Worm (Caenorhabditis elegans) whole organism, L4 larva: ENCODE measurements around the gene mfsd-6.

Source experiments
- R02D3.7 ChIP-seq: fragments of 150-350 bp; sonication (generic microtip); optimal IDR thresholded peaks from 3 replicates; lab custom pipeline; 2014; ENCODE audit warnings: missing biosample characterization, missing genetic modification characterization
- T20F7.1 ChIP-seq: fragments of 200-800 bp; sonication (Bioruptor generic); optimal IDR thresholded peaks from 2 replicates; lab custom pipeline; 2018; ENCODE audit warnings: mild to moderate bottlenecking, missing genetic modification characterization, missing compliant biosample characterization
- T26A8.4 ChIP-seq: fragments of 200-800 bp; sonication (Bioruptor generic); IDR thresholded peaks from 2 replicates; pipeline ENCODE4 v1.3.6; 2022; ENCODE audit warnings: missing genetic modification characterization, missing compliant biosample characterization
- Y105C5A.15 ChIP-seq: fragments of 200-800 bp; sonication (Bioruptor generic); IDR thresholded peaks from 2 replicates; pipeline ENCODE4 v1.3.6; 2022; ENCODE audit warnings: missing genetic modification characterization, missing compliant biosample characterization
- Y48G9A.11 ChIP-seq: fragments of 200-800 bp; sonication (Bioruptor generic); IDR thresholded peaks from 2 replicates; pipeline ENCODE4 v1.3.6; 2022; ENCODE audit warnings: missing genetic modification reagents, missing genetic modification characterization, missing compliant biosample characterization
- ZK546.5 ChIP-seq, 2 experiments: sonication (generic microtip); optimal IDR thresholded peaks; 2 replicates each; lab custom pipeline; 2017; ENCODE audit warnings: missing biosample characterization in 2 of 2, missing genetic modification characterization in 2 of 2
- aha-1 ChIP-seq: fragments of 150-350 bp; peaks from one replicate; lab custom pipeline; 2014; ENCODE audit warnings: missing biosample characterization, missing genetic modification characterization
- ama-1 ChIP-seq: fragments of 150-350 bp; optimal IDR thresholded peaks from 2 replicates; lab custom pipeline; 2014; ENCODE audit warnings: inconsistent platforms, mixed read lengths
- arid-1 ChIP-seq: fragments of 200-800 bp; sonication (Bioruptor generic); conservative IDR thresholded peaks from 2 replicates; pipeline ENCODE4 v1.3.6; 2022; ENCODE audit warnings: missing genetic modification reagents, missing genetic modification characterization, missing compliant biosample characterization
- attf-4 ChIP-seq: sonication (generic microtip); optimal IDR thresholded peaks from 3 replicates; lab custom pipeline; 2017; ENCODE audit warnings: missing biosample characterization, missing genetic modification characterization
- ceh-82 ChIP-seq: sonication (generic microtip); optimal IDR thresholded peaks from 2 replicates; lab custom pipeline; 2017; ENCODE audit warnings: missing biosample characterization, missing genetic modification characterization
- daf-19 ChIP-seq: fragments of 200-800 bp; sonication (Bioruptor generic); conservative IDR thresholded peaks from 2 replicates; pipeline ENCODE4 v1.3.6; 2022; ENCODE audit warnings: missing genetic modification characterization, missing compliant biosample characterization
- daf-8 ChIP-seq: fragments of 200-800 bp; sonication (Bioruptor generic); IDR thresholded peaks from 2 replicates; pipeline ENCODE4 v1.3.6; 2022; ENCODE audit warnings: missing genetic modification characterization, missing compliant biosample characterization
- dmd-8 ChIP-seq: fragments of 200-800 bp; sonication (Bioruptor generic); IDR thresholded peaks from 2 replicates; pipeline ENCODE4 v1.3.6; 2022; ENCODE audit warnings: missing genetic modification characterization, missing compliant biosample characterization
- dpl-1 ChIP-seq: fragments of 150-350 bp; optimal IDR thresholded peaks from 2 replicates; lab custom pipeline; 2014; ENCODE audit warnings: missing biosample characterization, missing genetic modification reagents, missing genetic modification characterization
- duxl-1 ChIP-seq: sonication (generic microtip); optimal IDR thresholded peaks from 2 replicates; lab custom pipeline; 2016; ENCODE audit warnings: mild to moderate bottlenecking, missing genetic modification characterization, moderate library complexity, missing compliant biosample characterization; ENCODE audit not compliant: poor library complexity
- fkh-10 ChIP-seq: fragments of 150-350 bp; optimal IDR thresholded peaks from 2 replicates; lab custom pipeline; 2014; ENCODE audit warnings: missing biosample characterization, missing genetic modification reagents, missing genetic modification characterization
- fos-1 ChIP-seq: fragments of 150-350 bp; optimal IDR thresholded peaks from 2 replicates; lab custom pipeline; 2014; ENCODE audit warnings: missing biosample characterization, missing genetic modification characterization
- gei-8 ChIP-seq: fragments of 200-800 bp; sonication (Bioruptor generic); optimal IDR thresholded peaks from 2 replicates; lab custom pipeline; 2018; ENCODE audit warnings: mild to moderate bottlenecking, missing genetic modification characterization, missing compliant biosample characterization
- hif-1 ChIP-seq, 2 experiments: sonication (generic microtip); optimal IDR thresholded peaks; 2 replicates each; lab custom pipeline; 2016 to 2017; ENCODE audit warnings: missing compliant biosample characterization in 2 of 2, missing genetic modification characterization in 2 of 2, missing genetic modification reagents in 2 of 2, missing genotype in 2 of 2, mild to moderate bottlenecking in 1 of 2
- hlh-11 ChIP-seq: fragments of 200-800 bp; sonication (Bioruptor generic); optimal IDR thresholded peaks from 2 replicates; lab custom pipeline; 2018; ENCODE audit warnings: mild to moderate bottlenecking, missing genetic modification characterization, missing compliant biosample characterization
- hlh-30 ChIP-seq: sonication (generic microtip); optimal IDR thresholded peaks from 2 replicates; lab custom pipeline; 2017; ENCODE audit warnings: antibody characterized with exemption, mild to moderate bottlenecking, missing genetic modification characterization, missing compliant biosample characterization; ENCODE audit not compliant: insufficient read depth
- hmg-1.1 ChIP-seq: fragments of 200-800 bp; sonication (Bioruptor generic); IDR thresholded peaks from 2 replicates; pipeline ENCODE4 v1.3.6; 2022; ENCODE audit warnings: missing genetic modification reagents, missing genetic modification characterization, missing compliant biosample characterization
- jun-1 ChIP-seq: fragments of 150-350 bp; optimal IDR thresholded peaks from 2 replicates; lab custom pipeline; 2014; ENCODE audit warnings: missing biosample characterization, missing genetic modification reagents, missing genetic modification characterization
- lin-38 ChIP-seq: fragments of 200-800 bp; sonication (Bioruptor generic); IDR thresholded peaks from 2 replicates; pipeline ENCODE4 v1.3.6; 2022; ENCODE audit warnings: missing genetic modification reagents, missing genetic modification characterization, missing compliant biosample characterization
- lsy-2 ChIP-seq, 2 experiments: fragments of 150-350 bp in 1 of 2; sonication (generic microtip) in 1 of 2; optimal IDR thresholded peaks; 2 replicates each; lab custom pipeline; 2014 to 2017; ENCODE audit warnings: missing biosample characterization in 2 of 2, missing genetic modification characterization in 2 of 2
- mdl-1 ChIP-seq, 2 experiments: fragments of 150-350 bp in 1 of 2; sonication (generic microtip) in 1 of 2; optimal IDR thresholded peaks; 2 replicates each; lab custom pipeline; 2014 to 2017; ENCODE audit warnings: missing biosample characterization in 2 of 2, missing genetic modification characterization in 2 of 2
- mdt-29 ChIP-seq: fragments of 200-800 bp; sonication (Bioruptor generic); IDR thresholded peaks from 2 replicates; pipeline ENCODE4 v1.3.6; 2022; ENCODE audit warnings: missing genetic modification reagents, missing genetic modification characterization, missing compliant biosample characterization
- mep-1 ChIP-seq: fragments of 150-350 bp; sonication (generic microtip); optimal IDR thresholded peaks from 3 replicates; lab custom pipeline; 2014; ENCODE audit warnings: missing biosample characterization, missing genetic modification characterization
- mes-2 ChIP-seq: sonication (generic microtip); optimal IDR thresholded peaks from 2 replicates; lab custom pipeline; 2016; ENCODE audit warnings: missing genotype, mild to moderate bottlenecking, missing genetic modification characterization, missing compliant biosample characterization; ENCODE audit not compliant: poor library complexity, severe bottlenecking
- mxl-3 ChIP-seq: fragments of 200-800 bp; sonication (Bioruptor generic); optimal IDR thresholded peaks from 2 replicates; lab custom pipeline; 2018; ENCODE audit warnings: mild to moderate bottlenecking, missing genetic modification characterization, missing compliant biosample characterization
- nhr-10 ChIP-seq: fragments of 150-350 bp; optimal IDR thresholded peaks from 2 replicates; lab custom pipeline; 2014; ENCODE audit warnings: missing biosample characterization, missing genetic modification characterization
- nhr-102 ChIP-seq: sonication (generic microtip); optimal IDR thresholded peaks from 2 replicates; lab custom pipeline; 2016; ENCODE audit warnings: mild to moderate bottlenecking, missing genetic modification characterization, moderate library complexity, missing compliant biosample characterization
- nhr-237 ChIP-seq: sonication (generic microtip); optimal IDR thresholded peaks from 2 replicates; lab custom pipeline; 2017; ENCODE audit warnings: missing biosample characterization, missing genetic modification characterization
- nhr-28 ChIP-seq: fragments of 150-350 bp; optimal IDR thresholded peaks from 2 replicates; lab custom pipeline; 2014; ENCODE audit warnings: missing biosample characterization, missing genetic modification characterization
- pha-4 ChIP-seq, 2 experiments: fragments of 150-350 bp in 1 of 2; fragments of 200-800 bp in 1 of 2; sonication (Bioruptor generic) in 1 of 2; IDR thresholded peaks in 1 of 2; optimal IDR thresholded peaks in 1 of 2; 2 replicates each; pipeline versions ENCODE4 v1.3.6 to Lab custom; 2014 to 2022; ENCODE audit warnings: missing genetic modification characterization in 2 of 2, missing genetic modification reagents in 2 of 2, missing biosample characterization in 1 of 2, missing compliant biosample characterization in 1 of 2
- rbr-2 ChIP-seq: sonication (generic microtip); optimal IDR thresholded peaks from 2 replicates; lab custom pipeline; 2016; ENCODE audit warnings: missing genotype, missing genetic modification characterization, missing compliant biosample characterization
- saeg-2 ChIP-seq: fragments of 200-800 bp; sonication (Bioruptor generic); IDR thresholded peaks from 2 replicates; pipeline ENCODE4 v1.3.6; 2022; ENCODE audit warnings: missing genetic modification reagents, missing genetic modification characterization, missing compliant biosample characterization
- sdz-12 ChIP-seq: fragments of 200-800 bp; sonication (Bioruptor generic); optimal IDR thresholded peaks from 2 replicates; lab custom pipeline; 2018; ENCODE audit warnings: mild to moderate bottlenecking, missing genetic modification characterization, missing compliant biosample characterization
- skn-1 ChIP-seq: fragments of 150-350 bp; optimal IDR thresholded peaks from 2 replicates; lab custom pipeline; 2014; ENCODE audit warnings: missing biosample characterization, missing genetic modification characterization
- snpc-4 ChIP-seq: fragments of 150-350 bp; optimal IDR thresholded peaks from 2 replicates; lab custom pipeline; 2014; ENCODE audit warnings: missing biosample characterization, missing genetic modification characterization
- spr-1 ChIP-seq: sonication (generic microtip); optimal IDR thresholded peaks from 2 replicates; lab custom pipeline; 2016; ENCODE audit warnings: mild to moderate bottlenecking, missing genetic modification characterization, missing compliant biosample characterization
- tra-1 ChIP-seq: fragments of 200-800 bp; sonication (Bioruptor generic); IDR thresholded peaks from 2 replicates; pipeline ENCODE4 v1.3.6; 2022; ENCODE audit warnings: missing genetic modification reagents, missing genetic modification characterization, missing compliant biosample characterization
- unc-130 ChIP-seq: sonication (generic microtip); optimal IDR thresholded peaks from 2 replicates; lab custom pipeline; 2016; ENCODE audit warnings: missing genetic modification reagents, missing genetic modification characterization, missing compliant biosample characterization
- unc-62 ChIP-seq, 3 experiments: fragments of 150-350 bp in 1 of 3; sonication (generic microtip); optimal IDR thresholded peaks in 2 of 3; peaks in 1 of 3; 1 replicate in 1 of 3; 2 replicates in 2 of 3; lab custom pipeline; 2014 to 2017; ENCODE audit warnings: missing biosample characterization in 3 of 3, missing genetic modification characterization in 3 of 3, missing genetic modification reagents in 3 of 3, missing genotype in 1 of 3
- zfp-2 ChIP-seq: sonication (generic microtip); optimal IDR thresholded peaks from 2 replicates; lab custom pipeline; 2016; ENCODE audit warnings: mild to moderate bottlenecking, missing genetic modification characterization, missing compliant biosample characterization
- zip-2 ChIP-seq: fragments of 150-350 bp; optimal IDR thresholded peaks from 2 replicates; lab custom pipeline; 2014; ENCODE audit warnings: missing biosample characterization, missing genetic modification characterization
- ztf-7 ChIP-seq: fragments of 150-350 bp; optimal IDR thresholded peaks from 2 replicates; lab custom pipeline; 2014; ENCODE audit warnings: missing biosample characterization, missing genetic modification characterization

mfsd-6 gene

ce11 chrIII:7580586-7580985 is 1.4 kb upstream of the mfsd-6 start:
- TF ChIP-seq rbr-2 (peak; percentile 52), pha-4 (GFP tag; IDR thresholded peaks at IDR 0.05; lab: Robert Waterston, UW) (no peak), pha-4 (tag; optimal IDR thresholded peaks at IDR 0.05; lab: Kevin White, UChicago) (no peak), unc-130 (GFP tag; lab: Kevin White, UChicago) (no peak), hif-1 (tag; optimal IDR thresholded peaks at IDR 0.05; lab: Kevin White, UChicago) (no peak), mep-1 (tag; lab: Kevin White, UChicago) (peak; percentile 62), zfp-2 (tag; lab: Kevin White, UChicago) (no peak), mdt-29 (no peak), Y105C5A.15 (GFP tag; lab: Robert Waterston, UW) (no peak), fkh-10 (GFP tag; lab: Kevin White, UChicago) (peak; percentile 18), mdl-1 (tag; optimal IDR thresholded peaks at IDR 0.05; lab: Kevin White, UChicago) (peak in 1 of 2 experiments; percentile 3), gei-8 (GFP tag; lab: Kevin White, UChicago) (no peak), nhr-237 (tag; lab: Kevin White, UChicago) (no peak), nhr-10 (tag; lab: Kevin White, UChicago) (no peak), sdz-12 (GFP tag; lab: Kevin White, UChicago) (no peak), spr-1 (tag; lab: Kevin White, UChicago) (no peak), fos-1 (tag; lab: Kevin White, UChicago) (no peak), R02D3.7 (no peak), arid-1 (GFP tag; lab: Robert Waterston, UW) (no peak), aha-1 (tag; lab: Kevin White, UChicago) (peak; percentile 97), unc-62 (GFP tag; optimal IDR thresholded peaks at IDR 0.05 in 1 of 2; lab: Kevin White, UChicago) (peak in 1 of 2 experiments; percentile 91), unc-62 (tag; optimal IDR thresholded peaks at IDR 0.05; lab: Kevin White, UChicago) (no peak), skn-1 (no peak), jun-1 (tag; lab: Kevin White, UChicago) (no peak), tra-1 (GFP tag; lab: Robert Waterston, UW) (no peak), ceh-82 (no peak), hlh-30 (tag; lab: Kevin White, UChicago) (peak; percentile 8), Y48G9A.11 (GFP tag; lab: Robert Waterston, UW) (no peak), hmg-1.1 (GFP tag; lab: Robert Waterston, UW) (peak; percentile 60), lin-38 (GFP tag; lab: Robert Waterston, UW) (no peak), zip-2 (tag; lab: Kevin White, UChicago) (no peak), T20F7.1 (GFP tag; lab: Kevin White, UChicago) (no peak), ama-1 (lab: Kevin White, UChicago) (no peak), mes-2 (tag; lab: Kevin White, UChicago) (peak; percentile 3), ztf-7 (no peak), nhr-102 (tag; lab: Kevin White, UChicago) (no peak), snpc-4 (tag; lab: Kevin White, UChicago) (no peak), lsy-2 (tag; optimal IDR thresholded peaks at IDR 0.05; lab: Kevin White, UChicago) (peak; percentile 26 to 66), ZK546.5 (tag; optimal IDR thresholded peaks at IDR 0.05; lab: Kevin White, UChicago) (no peak), daf-19 (GFP tag; lab: Robert Waterston, UW) (no peak)

- TF ChIP-seq mxl-3 (GFP tag; lab: Kevin White, UChicago) = peak; percentile 21
- peak in 1 of 2 experiments; percentile 38 for TF ChIP-seq unc-62 (GFP tag; optimal IDR thresholded peaks at IDR 0.05 in 1 of 2; lab: Kevin White, UChicago)
- no peak for TF ChIP-seq unc-62 (tag; optimal IDR thresholded peaks at IDR 0.05; lab: Kevin White, UChicago)
- TF ChIP-seq T20F7.1 (GFP tag; lab: Kevin White, UChicago) = peak; percentile 70
- TF ChIP-seq hmg-1.1 (GFP tag; lab: Robert Waterston, UW) = peak; percentile 58
- peak; percentile 86 for TF ChIP-seq mes-2 (tag; lab: Kevin White, UChicago)
- no peak for TF ChIP-seq attf-4 (tag; lab: Kevin White, UChicago)
- TF ChIP-seq hlh-11 (tag; lab: Kevin White, UChicago) = peak; percentile 71
- no peak for TF ChIP-seq daf-8 (GFP tag; lab: Robert Waterston, UW)
- TF ChIP-seq dmd-8 (GFP tag; lab: Robert Waterston, UW) = no peak
- TF ChIP-seq saeg-2 (GFP tag; lab: Robert Waterston, UW) = no peak
- peak; percentile 91 for TF ChIP-seq mep-1 (tag; lab: Kevin White, UChicago)
- TF ChIP-seq unc-130 (GFP tag; lab: Kevin White, UChicago) = peak; percentile 52
- peak; percentile 82 for TF ChIP-seq nhr-28 (tag; lab: Kevin White, UChicago)
- TF ChIP-seq duxl-1 = peak; percentile 55
- TF ChIP-seq aha-1 (tag; lab: Kevin White, UChicago) = peak; percentile 77
- TF ChIP-seq dpl-1 (GFP tag; lab: Kevin White, UChicago) = peak; percentile 74
- peak; percentile 65 for TF ChIP-seq lin-38 (GFP tag; lab: Robert Waterston, UW)
- no peak for TF ChIP-seq T26A8.4
Measured at ce11 chrIII:7572781-7573400, 6.3 kb downstream of the mfsd-6 start, which contains the start of the genes rpl-9 and lpd-7. Gene rpl-9 (minus strand): TSS chrIII:7572831. Gene lpd-7 (plus strand): TSS chrIII:7573350.
